Worm (Caenorhabditis elegans) whole organism, L4 larva: ENCODE data around the gene T21E8.6.
A peak's percentile ranks its signal among the peaks of the same experiment; 100 is the strongest.

Source experiments
- F10B5.3 ChIP-seq: sonication (generic microtip); optimal IDR thresholded peaks from 2 replicates; lab custom pipeline; 2016; ENCODE audit warnings: mild to moderate bottlenecking, missing genetic modification characterization, missing compliant biosample characterization
- T26A8.4 ChIP-seq: fragments of 200-800 bp; sonication (Bioruptor generic); IDR thresholded peaks from 2 replicates; pipeline ENCODE4 v1.3.6; 2022; ENCODE audit warnings: missing genetic modification characterization, missing compliant biosample characterization
- Y48G9A.11 ChIP-seq: fragments of 200-800 bp; sonication (Bioruptor generic); IDR thresholded peaks from 2 replicates; pipeline ENCODE4 v1.3.6; 2022; ENCODE audit warnings: missing genetic modification reagents, missing genetic modification characterization, missing compliant biosample characterization
- arid-1 ChIP-seq: fragments of 200-800 bp; sonication (Bioruptor generic); conservative IDR thresholded peaks from 2 replicates; pipeline ENCODE4 v1.3.6; 2022; ENCODE audit warnings: missing genetic modification reagents, missing genetic modification characterization, missing compliant biosample characterization
- ceh-44 ChIP-seq: fragments of 200-800 bp; sonication (Bioruptor generic); IDR thresholded peaks from 2 replicates; pipeline ENCODE4 v1.3.6; 2022; ENCODE audit warnings: missing genetic modification reagents, missing genetic modification characterization, missing compliant biosample characterization
- ceh-82 ChIP-seq: sonication (generic microtip); optimal IDR thresholded peaks from 2 replicates; lab custom pipeline; 2017; ENCODE audit warnings: missing biosample characterization, missing genetic modification characterization
- daf-16 ChIP-seq, 3 experiments: sonication (generic microtip); optimal IDR thresholded peaks; 2 replicates each; lab custom pipeline; 2016 to 2017; ENCODE audit warnings: missing genetic modification characterization in 3 of 3, missing genetic modification reagents in 3 of 3, mild to moderate bottlenecking in 2 of 3, missing compliant biosample characterization in 2 of 3, missing biosample characterization in 1 of 3, moderate library complexity in 1 of 3
- dmd-6 ChIP-seq: fragments of 200-800 bp; sonication (Bioruptor generic); IDR thresholded peaks from 2 replicates; pipeline ENCODE4 v1.3.6; 2022; ENCODE audit warnings: missing genetic modification reagents, missing genetic modification characterization, missing compliant biosample characterization
- dmd-9 ChIP-seq: fragments of 200-800 bp; sonication (Bioruptor generic); IDR thresholded peaks from 2 replicates; pipeline ENCODE4 v1.3.6; 2022; ENCODE audit warnings: missing genetic modification reagents, missing genetic modification characterization, missing compliant biosample characterization
- dve-1 ChIP-seq: sonication (generic microtip); optimal IDR thresholded peaks from 2 replicates; lab custom pipeline; 2017; ENCODE audit warnings: antibody characterized with exemption, mild to moderate bottlenecking, missing genetic modification characterization, missing compliant biosample characterization; ENCODE audit not compliant: insufficient read depth
- egl-43 ChIP-seq: fragments of 200-800 bp; sonication (Bioruptor generic); IDR thresholded peaks from 2 replicates; pipeline ENCODE4 v1.3.6; 2022; ENCODE audit warnings: missing genetic modification reagents, missing genetic modification characterization, missing compliant biosample characterization
- fos-1 ChIP-seq: fragments of 150-350 bp; optimal IDR thresholded peaks from 2 replicates; lab custom pipeline; 2014; ENCODE audit warnings: missing biosample characterization, missing genetic modification characterization
- hlh-11 ChIP-seq: fragments of 200-800 bp; sonication (Bioruptor generic); optimal IDR thresholded peaks from 2 replicates; lab custom pipeline; 2018; ENCODE audit warnings: mild to moderate bottlenecking, missing genetic modification characterization, missing compliant biosample characterization
- hlh-30 ChIP-seq: sonication (generic microtip); optimal IDR thresholded peaks from 2 replicates; lab custom pipeline; 2017; ENCODE audit warnings: antibody characterized with exemption, mild to moderate bottlenecking, missing genetic modification characterization, missing compliant biosample characterization; ENCODE audit not compliant: insufficient read depth
- hmg-1.1 ChIP-seq: fragments of 200-800 bp; sonication (Bioruptor generic); IDR thresholded peaks from 2 replicates; pipeline ENCODE4 v1.3.6; 2022; ENCODE audit warnings: missing genetic modification reagents, missing genetic modification characterization, missing compliant biosample characterization
- lin-1 ChIP-seq: fragments of 200-800 bp; sonication (Bioruptor generic); IDR thresholded peaks from 2 replicates; pipeline ENCODE4 v1.3.6; 2022; ENCODE audit warnings: missing genetic modification reagents, missing genetic modification characterization, missing compliant biosample characterization
- lin-15B ChIP-seq: fragments of 150-350 bp; sonication (generic microtip); optimal IDR thresholded peaks from 3 replicates; lab custom pipeline; 2014; ENCODE audit warnings: missing biosample characterization, missing genetic modification characterization
- lsy-2 ChIP-seq, 2 experiments: fragments of 150-350 bp in 1 of 2; sonication (generic microtip) in 1 of 2; optimal IDR thresholded peaks; 2 replicates each; lab custom pipeline; 2014 to 2017; ENCODE audit warnings: missing biosample characterization in 2 of 2, missing genetic modification characterization in 2 of 2
- mdl-1 ChIP-seq, 2 experiments: fragments of 150-350 bp in 1 of 2; sonication (generic microtip) in 1 of 2; optimal IDR thresholded peaks; 2 replicates each; lab custom pipeline; 2014 to 2017; ENCODE audit warnings: missing biosample characterization in 2 of 2, missing genetic modification characterization in 2 of 2
- mxl-3 ChIP-seq: fragments of 200-800 bp; sonication (Bioruptor generic); optimal IDR thresholded peaks from 2 replicates; lab custom pipeline; 2018; ENCODE audit warnings: mild to moderate bottlenecking, missing genetic modification characterization, missing compliant biosample characterization
- nhr-102 ChIP-seq: sonication (generic microtip); optimal IDR thresholded peaks from 2 replicates; lab custom pipeline; 2016; ENCODE audit warnings: mild to moderate bottlenecking, missing genetic modification characterization, moderate library complexity, missing compliant biosample characterization
- nhr-237 ChIP-seq: sonication (generic microtip); optimal IDR thresholded peaks from 2 replicates; lab custom pipeline; 2017; ENCODE audit warnings: missing biosample characterization, missing genetic modification characterization
- nhr-28 ChIP-seq: fragments of 150-350 bp; optimal IDR thresholded peaks from 2 replicates; lab custom pipeline; 2014; ENCODE audit warnings: missing biosample characterization, missing genetic modification characterization
- nhr-48 ChIP-seq: sonication (generic microtip); optimal IDR thresholded peaks from 2 replicates; lab custom pipeline; 2016; ENCODE audit warnings: mild to moderate bottlenecking, missing genetic modification characterization, missing compliant biosample characterization
- php-3 ChIP-seq: fragments of 200-800 bp; sonication (Bioruptor generic); IDR thresholded peaks from 2 replicates; pipeline ENCODE4 v1.3.6; 2022; ENCODE audit warnings: missing genetic modification reagents, missing genetic modification characterization, missing compliant biosample characterization
- pqm-1 ChIP-seq: sonication (generic microtip); optimal IDR thresholded peaks from 2 replicates; lab custom pipeline; 2017; ENCODE audit warnings: missing biosample characterization, missing genetic modification characterization
- rbr-2 ChIP-seq: sonication (generic microtip); optimal IDR thresholded peaks from 2 replicates; lab custom pipeline; 2016; ENCODE audit warnings: missing genotype, missing genetic modification characterization, missing compliant biosample characterization
- skn-1 ChIP-seq: fragments of 150-350 bp; optimal IDR thresholded peaks from 2 replicates; lab custom pipeline; 2014; ENCODE audit warnings: missing biosample characterization, missing genetic modification characterization
- spr-3 ChIP-seq: fragments of 200-800 bp; sonication (Bioruptor generic); optimal IDR thresholded peaks from 2 replicates; lab custom pipeline; 2018; ENCODE audit warnings: mild to moderate bottlenecking, missing genetic modification characterization, missing compliant biosample characterization
- tag-97 ChIP-seq: fragments of 200-800 bp; sonication (Bioruptor generic); IDR thresholded peaks from 2 replicates; pipeline ENCODE4 v1.3.6; 2022; ENCODE audit warnings: missing genetic modification characterization, missing compliant biosample characterization
- tra-1 ChIP-seq: fragments of 200-800 bp; sonication (Bioruptor generic); IDR thresholded peaks from 2 replicates; pipeline ENCODE4 v1.3.6; 2022; ENCODE audit warnings: missing genetic modification reagents, missing genetic modification characterization, missing compliant biosample characterization
- unc-62 ChIP-seq, 3 experiments: fragments of 150-350 bp in 1 of 3; sonication (generic microtip); optimal IDR thresholded peaks in 2 of 3; peaks in 1 of 3; 1 replicate in 1 of 3; 2 replicates in 2 of 3; lab custom pipeline; 2014 to 2017; ENCODE audit warnings: missing biosample characterization in 3 of 3, missing genetic modification characterization in 3 of 3, missing genetic modification reagents in 3 of 3, missing genotype in 1 of 3
- zag-1 ChIP-seq: fragments of 150-350 bp; optimal IDR thresholded peaks from 2 replicates; lab custom pipeline; 2014; ENCODE audit warnings: missing biosample characterization, missing genetic modification characterization
- zip-2 ChIP-seq: fragments of 150-350 bp; optimal IDR thresholded peaks from 2 replicates; lab custom pipeline; 2014; ENCODE audit warnings: missing biosample characterization, missing genetic modification characterization
- ztf-7 ChIP-seq: fragments of 150-350 bp; optimal IDR thresholded peaks from 2 replicates; lab custom pipeline; 2014; ENCODE audit warnings: missing biosample characterization, missing genetic modification characterization

Gene T21E8.6

DNA sequence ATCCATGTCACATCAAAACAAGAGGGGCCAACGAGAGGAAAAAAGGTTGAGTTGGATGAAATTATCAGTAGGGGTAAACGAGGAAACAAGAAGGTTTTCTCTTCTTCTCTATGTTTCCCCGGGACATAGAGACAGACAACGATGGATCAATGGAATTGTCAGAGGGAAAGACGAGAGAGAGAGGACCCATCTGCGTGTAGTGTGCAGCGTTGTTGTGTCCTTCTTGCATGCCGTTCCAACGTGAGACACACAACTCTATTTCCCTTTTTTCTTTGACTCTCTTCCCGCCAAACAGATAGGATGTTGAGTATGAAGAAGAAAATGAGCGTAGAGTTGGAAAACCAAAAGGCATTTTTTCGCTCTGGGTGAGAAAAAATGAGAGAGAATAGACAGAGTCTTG lies 18.9 kb downstream of the T21E8.6 start (continued):
- TF ChIP-seq arid-1 (GFP tag; lab: Robert Waterston, UW) (no peak), F10B5.3 (tag; lab: Kevin White, UChicago) (no peak), lsy-2 (tag; optimal IDR thresholded peaks at IDR 0.05; lab: Kevin White, UChicago) (peak in 1 of 2 experiments; percentile 61), php-3 (GFP tag; lab: Robert Waterston, UW) (0 out of 2 replicates have a peak, but pooled peaks have one; percentile 22), fos-1 (no peak), tag-97 (no peak)

ce11 chrX:10901766-10902165 lies 19.7 kb downstream of the T21E8.6 start:
- TF ChIP-seq dmd-6 = peak; percentile 79
- TF ChIP-seq hlh-11 (tag; lab: Kevin White, UChicago) = peak; percentile 83
- peak; percentile 74 for TF ChIP-seq lin-1 (GFP tag; lab: Robert Waterston, UW)
- TF ChIP-seq nhr-102 (tag; lab: Kevin White, UChicago) = peak; percentile 5
- peak; percentile 24 for TF ChIP-seq zip-2
- no peak for TF ChIP-seq lin-15B
- TF ChIP-seq php-3 (GFP tag; lab: Robert Waterston, UW) = peak; percentile 61; the same call in 1 of the 2 replicates
- peak; percentile 24 for TF ChIP-seq ztf-7
- peak; percentile 86 for TF ChIP-seq dve-1 (tag; lab: Kevin White, UChicago)
- TF ChIP-seq hlh-30 = peak; percentile 66
- TF ChIP-seq nhr-28 (tag; lab: Kevin White, UChicago) = peak; percentile 78
- TF ChIP-seq unc-62 (GFP tag; optimal IDR thresholded peaks at IDR 0.05 in 1 of 2; lab: Kevin White, UChicago) = peak in 1 of 2 experiments; percentile 66
- TF ChIP-seq unc-62 (tag; optimal IDR thresholded peaks at IDR 0.05; lab: Kevin White, UChicago) = no peak
- no peak for TF ChIP-seq spr-3
- TF ChIP-seq tra-1 (GFP tag; lab: Robert Waterston, UW) = 0 out of 2 replicates have a peak, but pooled peaks have one; percentile 23
- peak; percentile 79 for TF ChIP-seq pqm-1 (tag; lab: Kevin White, UChicago)
- no peak for TF ChIP-seq daf-16 (GFP tag; optimal IDR thresholded peaks at IDR 0.05; lab: Kevin White, UChicago)
- peak; percentile 90 for TF ChIP-seq daf-16 (tag; optimal IDR thresholded peaks at IDR 0.05; lab: Kevin White, UChicago)
- no peak for TF ChIP-seq arid-1 (GFP tag; lab: Robert Waterston, UW)
- TF ChIP-seq mxl-3 (GFP tag; lab: Kevin White, UChicago) = peak; percentile 67
- no peak for TF ChIP-seq hmg-1.1
- peak in 1 of 2 experiments; percentile 73 for TF ChIP-seq mdl-1 (tag; optimal IDR thresholded peaks at IDR 0.05; lab: Kevin White, UChicago)
- peak; percentile 43 for TF ChIP-seq nhr-48

ce11 chrX:10902723-10903322 lies 20.7 kb downstream of the T21E8.6 start, which contains the start of gene acbp-3:
Gene acbp-3 (plus strand): TSS chrX:10903272.
- TF ChIP-seq T26A8.4 (no peak), nhr-28 (tag; lab: Kevin White, UChicago) (no peak), nhr-102 (tag; lab: Kevin White, UChicago) (no peak), ceh-44 (GFP tag; lab: Robert Waterston, UW) (no peak), dmd-9 (GFP tag; lab: Robert Waterston, UW) (no peak), ceh-82 (tag; lab: Kevin White, UChicago) (no peak), nhr-237 (tag; lab: Kevin White, UChicago) (no peak), zip-2 (no peak), Y48G9A.11 (no peak), rbr-2 (tag; lab: Kevin White, UChicago) (no peak), zag-1 (tag; lab: Kevin White, UChicago) (no peak), skn-1 (tag; lab: Kevin White, UChicago) (no peak), egl-43 (GFP tag; lab: Robert Waterston, UW) (no peak)
